Worm (Caenorhabditis elegans) whole organism, L3 larva: Measurements from ENCODE around the gene col-69.
A peak's percentile ranks its signal among the peaks of the same experiment; 100 is the strongest.

ENCODE experiments used
- ceh-28 ChIP-seq: fragments of 150-350 bp; optimal IDR thresholded peaks from 2 replicates; lab custom pipeline; 2014; ENCODE audit warnings: missing biosample characterization, missing genetic modification reagents, missing genetic modification characterization
- fkh-10 ChIP-seq: sonication (generic microtip); optimal IDR thresholded peaks from 2 replicates; lab custom pipeline; 2017; ENCODE audit warnings: missing biosample characterization, missing genetic modification reagents, missing genetic modification characterization
- mdl-1 ChIP-seq: fragments of 150-350 bp; optimal IDR thresholded peaks from 2 replicates; lab custom pipeline; 2014; ENCODE audit warnings: missing biosample characterization, missing genetic modification characterization
- nfya-1 ChIP-seq: sonication (generic microtip); optimal IDR thresholded peaks from 2 replicates; lab custom pipeline; 2017; ENCODE audit warnings: missing genetic modification characterization, mild to moderate bottlenecking, missing compliant biosample characterization, antibody characterized with exemption, moderate library complexity; ENCODE audit not compliant: insufficient read depth
- nhr-237 ChIP-seq: fragments of 150-350 bp; optimal IDR thresholded peaks from 2 replicates; lab custom pipeline; 2014; ENCODE audit warnings: missing biosample characterization, missing genetic modification characterization
- nhr-43 ChIP-seq: sonication (generic microtip); optimal IDR thresholded peaks from 2 replicates; lab custom pipeline; 2016; ENCODE audit warnings: mild to moderate bottlenecking, missing genetic modification characterization, missing compliant biosample characterization; ENCODE audit not compliant: poor library complexity, severe bottlenecking

col-69 gene

ce11 chrII:255124-255523, 50.4 kb downstream of the col-69 start (continued):
- TF ChIP-seq nhr-43 (tag; lab: Kevin White, UChicago) (peak; percentile 97), mdl-1 (tag; lab: Kevin White, UChicago) (no peak), fkh-10 (GFP tag; lab: Kevin White, UChicago) (peak; percentile 91), nfya-1 (tag; lab: Kevin White, UChicago) (peak; percentile 93), nhr-237 (no peak), ceh-28 (tag; lab: Kevin White, UChicago) (peak; percentile 97)
- TF ChIP-seq, all 47 proteins: peak for 31
